Worm (Caenorhabditis elegans) whole organism, early embryonic: ENCODE measurements around the gene Y49G5A.1.

Experiments used
- aly-1 ChIP-seq: sonication (generic microtip); optimal IDR thresholded peaks from 2 replicates; lab custom pipeline; 2016; ENCODE audit warnings: missing genetic modification characterization, missing compliant biosample characterization
- ama-1 ChIP-seq: fragments of 150-350 bp; optimal IDR thresholded peaks from 2 replicates; lab custom pipeline; 2014
- ets-7 ChIP-seq: sonication (generic microtip); optimal IDR thresholded peaks from 2 replicates; lab custom pipeline; 2016; ENCODE audit warnings: missing genotype, missing genetic modification characterization, missing compliant biosample characterization
- flt-1 ChIP-seq: fragments of 200-800 bp; sonication (Bioruptor generic); IDR thresholded peaks from 2 replicates; pipeline ENCODE4 v1.3.6; 2022; ENCODE audit warnings: missing genetic modification characterization, missing compliant biosample characterization
- hmbx-1 ChIP-seq: sonication (generic microtip); optimal IDR thresholded peaks from 2 replicates; lab custom pipeline; 2016; ENCODE audit warnings: mild to moderate bottlenecking, missing genetic modification characterization, missing compliant biosample characterization
- hnd-1 ChIP-seq: sonication (generic microtip); optimal IDR thresholded peaks from 2 replicates; lab custom pipeline; 2016; ENCODE audit warnings: missing genetic modification characterization, missing compliant biosample characterization
- scrt-1 ChIP-seq: fragments of 200-800 bp; sonication (Bioruptor generic); IDR thresholded peaks from 2 replicates; pipeline ENCODE4 v1.3.6; 2022; ENCODE audit warnings: missing genetic modification characterization, missing compliant biosample characterization
- sea-1 ChIP-seq: fragments of 200-800 bp; sonication (Bioruptor generic); conservative IDR thresholded peaks from 2 replicates; pipeline ENCODE4 v1.3.6; 2022; ENCODE audit warnings: missing genetic modification characterization, missing compliant biosample characterization
- tbx-11 ChIP-seq: fragments of 200-800 bp; sonication (Bioruptor generic); IDR thresholded peaks from 2 replicates; pipeline ENCODE4 v1.3.6; 2022; ENCODE audit warnings: missing genetic modification characterization, missing compliant biosample characterization

DNA sequence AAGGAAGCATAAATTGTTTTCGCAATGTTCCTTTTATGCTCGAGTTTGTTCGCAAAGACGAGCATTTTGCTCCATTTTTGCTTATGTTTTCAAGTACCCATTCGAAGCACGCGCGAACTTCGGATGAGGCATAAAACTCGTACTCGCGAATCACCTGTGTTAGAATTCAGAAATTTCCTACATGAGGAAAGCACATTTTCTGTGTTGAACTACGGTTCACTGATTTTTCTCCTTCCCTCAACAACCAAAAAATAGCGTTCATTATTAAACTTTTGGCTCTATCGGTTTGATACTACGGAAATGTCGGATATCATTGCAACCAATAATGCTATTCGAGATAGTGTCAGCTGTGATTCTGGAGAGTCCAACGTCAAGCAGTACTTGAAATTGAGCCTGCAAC lies 47.4 kb upstream of the Y49G5A.1 start, which contains the start of gene srg-28:
- TF ChIP-seq ama-1 (lab: Kevin White, UChicago) (no peak), ets-7 (tag; lab: Kevin White, UChicago) (no peak), hmbx-1 (tag; lab: Kevin White, UChicago) (no peak), flt-1 (GFP tag; lab: Robert Waterston, UW) (no peak), scrt-1 (GFP tag; lab: Robert Waterston, UW) (no peak), aly-1 (tag; lab: Kevin White, UChicago) (no peak), sea-1 (GFP tag; lab: Robert Waterston, UW) (no peak), tbx-11 (GFP tag; lab: Robert Waterston, UW) (no peak), hnd-1 (tag; lab: Kevin White, UChicago) (no peak)
